Worm (Caenorhabditis elegans) whole organism, late embryonic: Measurements from ENCODE around the gene gadr-2.

ENCODE experiments used
- ahr-1 ChIP-seq: sonication (generic microtip); optimal IDR thresholded peaks from 2 replicates; lab custom pipeline; 2016; ENCODE audit warnings: missing genetic modification characterization, missing compliant biosample characterization
- che-1 ChIP-seq: sonication (generic microtip); optimal IDR thresholded peaks from 2 replicates; lab custom pipeline; 2016; ENCODE audit warnings: mild to moderate bottlenecking, missing genetic modification characterization, missing compliant biosample characterization
- elt-4 ChIP-seq: sonication (generic microtip); optimal IDR thresholded peaks from 2 replicates; lab custom pipeline; 2016; ENCODE audit warnings: missing genetic modification characterization, missing compliant biosample characterization
- pat-9 ChIP-seq: fragments of 200-800 bp; sonication (Bioruptor generic); optimal IDR thresholded peaks from 2 replicates; lab custom pipeline; 2018; ENCODE audit warnings: mild to moderate bottlenecking, missing genetic modification characterization, moderate library complexity, missing compliant biosample characterization
- pha-4 ChIP-seq: fragments of 150-350 bp; optimal IDR thresholded peaks from 2 replicates; lab custom pipeline; 2018; ENCODE audit warnings: missing biosample characterization, missing genetic modification reagents, missing genetic modification characterization
- unc-55 ChIP-seq: sonication (generic microtip); optimal IDR thresholded peaks from 2 replicates; lab custom pipeline; 2017; ENCODE audit warnings: missing biosample characterization, missing genetic modification reagents, missing genetic modification characterization

DNA sequence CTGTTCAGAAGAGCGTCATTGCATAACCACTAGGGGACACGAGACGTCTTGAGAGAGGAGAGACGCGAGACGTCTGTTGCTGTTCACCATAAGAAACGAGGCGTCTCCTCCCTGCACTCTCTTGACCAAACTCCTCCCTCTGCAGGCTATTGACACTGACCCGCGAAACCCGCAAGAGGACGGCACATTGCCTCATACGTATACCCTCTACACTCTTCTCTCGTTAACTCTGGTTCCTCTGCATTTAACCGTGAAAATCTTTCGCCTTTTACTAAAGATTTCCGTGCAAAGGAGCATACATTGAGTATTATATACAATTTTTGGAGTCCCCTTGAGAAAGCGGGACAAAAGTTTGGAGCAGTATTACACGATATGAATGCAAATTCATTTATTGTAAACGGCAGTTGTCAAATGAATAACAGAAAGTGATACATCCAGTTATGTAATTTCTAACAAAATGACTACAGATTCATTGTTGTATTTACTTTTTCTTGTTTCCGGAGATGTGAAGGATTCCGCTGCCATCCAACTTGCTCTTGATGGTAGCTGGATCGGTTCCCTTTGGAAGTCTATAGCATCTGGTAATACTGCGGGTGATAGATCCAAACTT is 40.4 kb downstream of the gadr-2 start:
- TF ChIP-seq ahr-1 (tag; lab: Kevin White, UChicago), result no peak
- no peak for TF ChIP-seq elt-4 (tag; lab: Kevin White, UChicago)
- TF ChIP-seq pha-4 (tag; lab: Kevin White, UChicago), result no peak
- TF ChIP-seq unc-55 (GFP tag; lab: Kevin White, UChicago), result peak; percentile 50
- peak; percentile 33 for TF ChIP-seq che-1
- TF ChIP-seq pat-9 (tag; lab: Kevin White, UChicago), result no peak
